Worm (Caenorhabditis elegans): Measurements from ENCODE around the gene max-2.

ce11 chrII:13023518-13023917 is 2.1 kb downstream of the max-2 start:
- TF ChIP-seq nhr-76 (tag; optimal IDR thresholded peaks at IDR 0.05) (no peak), nhr-28 (tag; optimal IDR thresholded peaks at IDR 0.05) (no peak), lin-13 (tag; optimal IDR thresholded peaks at IDR 0.05) (no peak), lsy-2 (tag; optimal IDR thresholded peaks at IDR 0.05) (no peak), unc-39 (tag; optimal IDR thresholded peaks at IDR 0.05) (no peak), snpc-4 (tag; optimal IDR thresholded peaks at IDR 0.05) (no peak), ztf-11 (tag; optimal IDR thresholded peaks at IDR 0.05) (no peak)

Data from whole organism, mixed stage, embryonic.